Worm (Caenorhabditis elegans): ENCODE results near the gene ugt-48.

ce11 chrV:5548497-5548896 is 635 bp upstream of the ugt-48 start:
- no peak for TF ChIP-seq dmd-8 (GFP tag; IDR thresholded peaks at IDR 0.05)
- no peak for TF ChIP-seq lin-1 (GFP tag; IDR thresholded peaks at IDR 0.05)
- TF ChIP-seq mxl-2 (GFP tag; conservative IDR thresholded peaks at IDR 0.05), result no peak
- TF ChIP-seq gei-8 (GFP tag; optimal IDR thresholded peaks at IDR 0.05), result no peak
- no peak for TF ChIP-seq ceh-82 (tag; optimal IDR thresholded peaks at IDR 0.05)
- TF ChIP-seq fos-1 (tag; optimal IDR thresholded peaks at IDR 0.05), result no peak
- TF ChIP-seq nhr-76 (tag; optimal IDR thresholded peaks at IDR 0.05), result no peak
- no peak for TF ChIP-seq R02D3.7 (tag; optimal IDR thresholded peaks at IDR 0.05)
- TF ChIP-seq nhr-102 (tag; optimal IDR thresholded peaks at IDR 0.05), result no peak
